Fruit fly (Drosophila melanogaster): ENCODE measurements around the gene Tbc1d15-17.

Gene Tbc1d15-17

DNA sequence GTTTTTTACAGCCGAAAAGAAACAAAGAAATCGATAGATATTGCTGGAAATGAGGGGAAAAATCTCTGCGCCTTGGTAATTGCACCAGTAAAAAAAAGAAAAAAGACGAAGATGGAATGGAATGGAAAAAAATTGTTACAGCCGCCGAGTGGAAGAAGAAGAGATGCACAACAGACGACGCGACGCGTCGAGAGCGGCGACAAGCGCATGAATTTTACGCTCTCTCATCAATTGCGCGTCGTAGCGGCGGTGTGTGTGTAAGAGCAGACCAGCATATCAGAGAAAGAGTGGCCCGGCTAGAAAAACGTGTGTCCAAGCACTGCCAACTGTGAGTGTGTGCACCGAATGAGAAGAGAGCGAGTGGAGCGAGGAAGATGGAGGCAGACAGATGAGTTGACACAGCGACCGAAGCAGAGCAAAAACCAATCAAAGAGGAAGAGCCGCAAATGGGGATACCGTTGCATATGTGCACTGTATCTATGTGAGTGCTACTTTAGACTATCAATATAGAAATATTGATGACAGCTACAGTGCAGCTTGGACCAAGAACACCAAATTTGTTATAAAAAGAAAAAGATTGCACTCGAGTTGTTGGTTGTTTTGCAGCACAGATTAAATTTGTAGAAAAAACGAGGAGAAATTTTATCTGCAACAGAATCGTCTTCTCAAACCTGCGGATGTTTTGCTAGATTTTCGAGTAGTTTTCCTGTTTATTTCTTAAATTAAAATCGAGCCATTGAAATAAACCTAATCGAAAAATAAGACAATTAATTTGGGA, 42.3 kb downstream of the Tbc1d15-17 start (continued):
- TF ChIP-seq gsb-n (tag; optimal IDR thresholded peaks at IDR 0.05) (peak; percentile 60), Nf-YC (tag; optimal IDR thresholded peaks at IDR 0.05) (peak; percentile 25), lilli (GFP tag; optimal IDR thresholded peaks at IDR 0.05) (no peak), PHDP (tag; optimal IDR thresholded peaks at IDR 0.05) (no peak), CG6683 (GFP tag; optimal IDR thresholded peaks at IDR 0.05) (no peak), ato (GFP tag; IDR thresholded peaks at IDR 0.05; ENCODE audit: partially characterized antibody) (no peak), CG7987 (GFP tag; optimal IDR thresholded peaks at IDR 0.05) (peak; percentile 22), BEAF-32 (GFP tag; optimal IDR thresholded peaks at IDR 0.05) (no peak), Dll (GFP tag; IDR thresholded peaks at IDR 0.05; ENCODE audit: partially characterized antibody) (peak; percentile 54; the same call in 3 of the 4 replicates), Vsx1 (GFP tag; optimal IDR thresholded peaks at IDR 0.05) (peak; percentile 9), CG2712 (tag; optimal IDR thresholded peaks at IDR 0.05) (peak; percentile 8), CG8089 (GFP tag; optimal IDR thresholded peaks at IDR 0.05) (no peak), kni (GFP tag; optimal IDR thresholded peaks at IDR 0.05) (peak; percentile 94), ci (GFP tag; IDR thresholded peaks at IDR 0.05) (peak; percentile 55; the same call in 2 of the 3 replicates), crc (GFP tag; optimal IDR thresholded peaks at IDR 0.05) (no peak), Xrp1 (GFP tag; IDR thresholded peaks at IDR 0.05) (peak; percentile 32; the same call in 1 of the 2 replicates), dmrt99B (tag; optimal IDR thresholded peaks at IDR 0.05) (peak; percentile 13), CG43689 (GFP tag; IDR thresholded peaks at IDR 0.05) (no peak), CG11695 (GFP tag; IDR thresholded peaks at IDR 0.05) (no peak), sna (GFP tag; IDR thresholded peaks at IDR 0.05; ENCODE audit: partially characterized antibody) (peak; percentile 60; the same call in 1 of the 2 replicates), Drgx (GFP tag; IDR thresholded peaks at IDR 0.05) (peak; percentile 62), CG1024 (GFP tag; IDR thresholded peaks at IDR 0.05) (no peak), Hr3 (GFP tag; optimal IDR thresholded peaks at IDR 0.05) (no peak), her (GFP tag; optimal IDR thresholded peaks at IDR 0.05) (no peak), ftz-f1 (GFP tag; optimal IDR thresholded peaks at IDR 0.05) (no peak), CG2129 (GFP tag; IDR thresholded peaks at IDR 0.05; ENCODE audit: partially characterized antibody) (0 out of 2 replicates have a peak, but pooled peaks have one; percentile 11), ro (GFP tag; IDR thresholded peaks at IDR 0.05) (no peak), CG17385 (GFP tag; optimal IDR thresholded peaks at IDR 0.05) (peak; percentile 97), CG3726 (GFP tag; IDR thresholded peaks at IDR 0.05) (no peak), CG8944 (GFP tag; optimal IDR thresholded peaks at IDR 0.05) (peak; percentile 10), CG2199 (GFP tag; IDR thresholded peaks at IDR 0.05) (peak; percentile 82), rib (GFP tag; IDR thresholded peaks at IDR 0.05) (no peak), bsh (GFP tag; optimal IDR thresholded peaks at IDR 0.05) (peak; percentile 23 to 44), CG18599 (GFP tag; optimal IDR thresholded peaks at IDR 0.05) (no peak), pita (GFP tag; optimal IDR thresholded peaks at IDR 0.05) (no peak), chinmo (GFP tag; IDR thresholded peaks at IDR 0.05; ENCODE audit: partially characterized antibody) (peak; percentile 96; the same call in 3 of the 4 replicates), yki (optimal IDR thresholded peaks at IDR 0.05) (peak; percentile 79), Rx (GFP tag; IDR thresholded peaks at IDR 0.05) (no peak), CG9932 (GFP tag; IDR thresholded peaks at IDR 0.05) (no peak), gce (GFP tag; IDR thresholded peaks at IDR 0.05) (0 out of 3 replicates have a peak, but pooled peaks have one; percentile 17), CG31441 (GFP tag; IDR thresholded peaks at IDR 0.05) (peak; percentile 25; the same call in 1 of the 2 replicates), cad (GFP tag; optimal IDR thresholded peaks at IDR 0.05) (no peak), ssp (GFP tag; IDR thresholded peaks at IDR 0.05) (no peak), CG6791 (GFP tag; IDR thresholded peaks at IDR 0.05; ENCODE audit: partially characterized antibody) (no peak), cas (GFP tag; IDR thresholded peaks at IDR 0.05) (no peak), CG17361 (GFP tag; IDR thresholded peaks at IDR 0.05) (0 out of 3 replicates have a peak, but pooled peaks have one; percentile 22), CG13624 (GFP tag; optimal IDR thresholded peaks at IDR 0.05) (peak; percentile 13), Med (GFP tag) (peak; percentile 42), CG8281 (tag; optimal IDR thresholded peaks at IDR 0.05) (peak; percentile 93)
